Worm (Caenorhabditis elegans): ENCODE results near the gene Y50D4C.3.

Y50D4C.3 gene

DNA sequence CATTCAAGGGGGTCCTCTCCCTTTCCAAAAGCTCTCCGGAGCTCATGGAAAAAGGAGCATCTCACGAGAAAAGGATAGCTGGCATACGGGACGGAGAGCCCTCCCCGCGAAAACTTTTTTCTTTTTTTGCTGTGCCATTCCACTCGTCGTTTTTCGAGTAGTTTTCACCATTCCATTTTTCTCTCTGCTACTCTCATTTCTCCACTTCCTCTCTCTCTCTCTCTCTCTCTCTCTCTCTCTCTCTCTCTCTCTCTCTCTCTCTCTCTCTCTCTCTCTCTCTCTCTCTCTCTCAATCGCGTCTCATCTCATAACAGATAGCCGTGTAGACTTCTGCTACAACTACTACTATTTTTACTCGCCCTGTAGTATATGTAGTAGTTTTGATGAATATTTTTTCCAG, 34.7 kb upstream of the Y50D4C.3 start (continued):
- TF ChIP-seq hlh-11 (tag; optimal IDR thresholded peaks at IDR 0.05) (peak; percentile 30), tra-1 (GFP tag; IDR thresholded peaks at IDR 0.05) (peak; percentile 17; the same call in 1 of the 2 replicates), lsy-2 (tag; optimal IDR thresholded peaks at IDR 0.05) (peak in 1 of 2 experiments; percentile 53), pha-4 (GFP tag; IDR thresholded peaks at IDR 0.05) (peak; percentile 33; the same call in 1 of the 2 replicates), pha-4 (tag; optimal IDR thresholded peaks at IDR 0.05) (no peak), ZK337.2 (GFP tag; IDR thresholded peaks at IDR 0.05) (no peak), mxl-2 (GFP tag; conservative IDR thresholded peaks at IDR 0.05) (no peak), nhr-28 (tag; optimal IDR thresholded peaks at IDR 0.05) (peak; percentile 10), attf-4 (tag; optimal IDR thresholded peaks at IDR 0.05) (no peak)

DNA sequence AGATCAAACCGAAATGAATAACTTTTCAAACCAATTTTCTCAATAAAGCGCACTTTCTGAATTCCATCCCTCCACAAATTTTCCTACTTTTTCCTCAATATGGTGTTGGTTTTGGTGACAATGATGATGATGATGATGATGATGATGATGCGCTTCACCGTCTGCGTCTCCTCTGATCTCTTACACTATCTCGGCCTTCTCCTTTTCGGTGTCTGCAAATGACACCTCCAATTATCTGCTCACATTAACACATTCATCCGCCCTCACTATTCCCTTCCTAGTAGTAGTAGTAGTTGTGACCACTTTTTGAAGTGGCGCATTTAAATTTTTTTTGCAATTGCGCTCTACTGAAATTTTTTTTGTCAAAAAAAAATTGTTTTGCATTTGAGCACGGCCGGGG, 33.6 kb upstream of the Y50D4C.3 start:
- TF ChIP-seq Y105C5A.15 (GFP tag; IDR thresholded peaks at IDR 0.05) (no peak), aha-1 (tag) (peak; percentile 89), hif-1 (tag; optimal IDR thresholded peaks at IDR 0.05) (no peak)

ce11 chrV:977853-978252, 32.8 kb upstream of the Y50D4C.3 start:
- TF ChIP-seq F44E2.7 (GFP tag; IDR thresholded peaks at IDR 0.05): no peak
- no peak for TF ChIP-seq egl-43 (GFP tag; IDR thresholded peaks at IDR 0.05)
- TF ChIP-seq mxl-3 (GFP tag; optimal IDR thresholded peaks at IDR 0.05): no peak
- no peak for TF ChIP-seq snpc-4 (tag; optimal IDR thresholded peaks at IDR 0.05)
- TF ChIP-seq unc-62 (GFP tag; optimal IDR thresholded peaks at IDR 0.05 in 1 of 2): no peak
- no peak for TF ChIP-seq unc-62 (tag; optimal IDR thresholded peaks at IDR 0.05)
- no peak for TF ChIP-seq mep-1 (tag; optimal IDR thresholded peaks at IDR 0.05)
- TF ChIP-seq tag-97 (GFP tag; IDR thresholded peaks at IDR 0.05): no peak
- TF ChIP-seq egl-27 (tag; optimal IDR thresholded peaks at IDR 0.05): no peak
- TF ChIP-seq zag-1 (tag; optimal IDR thresholded peaks at IDR 0.05): no peak
- TF ChIP-seq lsy-2 (tag; optimal IDR thresholded peaks at IDR 0.05): no peak
- no peak for TF ChIP-seq snpc-1.2 (GFP tag; IDR thresholded peaks at IDR 0.05)
- no peak for TF ChIP-seq nhr-28 (tag; optimal IDR thresholded peaks at IDR 0.05)
- TF ChIP-seq attf-4 (tag; optimal IDR thresholded peaks at IDR 0.05): no peak
- no peak for TF ChIP-seq daf-8 (GFP tag; IDR thresholded peaks at IDR 0.05)
- no peak for TF ChIP-seq F26F4.8 (GFP tag; conservative IDR thresholded peaks at IDR 0.05)
- no peak for TF ChIP-seq lin-38 (GFP tag; IDR thresholded peaks at IDR 0.05)

DNA sequence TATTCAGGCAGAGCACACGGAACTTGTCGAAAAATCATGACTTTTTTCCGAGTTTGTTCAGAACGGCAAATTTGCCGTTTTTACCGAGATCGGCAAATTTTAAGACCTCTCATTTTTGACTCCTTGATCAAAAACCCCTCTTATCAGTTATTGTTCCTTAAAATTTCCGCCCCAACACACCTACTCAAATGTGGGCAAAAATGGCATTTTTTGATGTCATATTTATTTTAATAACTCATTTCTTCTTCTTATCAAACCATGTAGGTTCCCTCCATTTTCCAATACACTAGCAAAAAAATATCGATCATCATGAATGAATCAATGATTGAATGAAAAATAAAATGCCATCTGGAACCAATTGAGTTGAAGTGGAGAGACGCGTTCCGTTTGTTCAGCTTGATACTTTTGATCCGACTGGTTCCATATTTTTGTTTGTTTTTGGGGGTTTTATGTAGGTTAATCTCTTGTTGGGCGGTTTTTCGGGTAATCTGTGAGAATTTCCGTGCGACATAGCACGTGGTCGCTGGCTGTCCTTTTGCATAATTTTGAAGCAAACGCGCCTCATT, 31.5 kb upstream of the Y50D4C.3 start:
- TF ChIP-seq nhr-28 (tag; optimal IDR thresholded peaks at IDR 0.05) (peak; percentile 58), aha-1 (tag) (peak; percentile 74), nhr-25 (tag; optimal IDR thresholded peaks at IDR 0.05; ENCODE audit: borderline replicate concordance, insufficient read depth) (no peak), pqm-1 (tag; optimal IDR thresholded peaks at IDR 0.05) (peak; percentile 65), hif-1 (tag; optimal IDR thresholded peaks at IDR 0.05) (no peak), daf-16 (GFP tag; optimal IDR thresholded peaks at IDR 0.05) (no peak), daf-16 (tag; optimal IDR thresholded peaks at IDR 0.05) (peak; percentile 10)

DNA sequence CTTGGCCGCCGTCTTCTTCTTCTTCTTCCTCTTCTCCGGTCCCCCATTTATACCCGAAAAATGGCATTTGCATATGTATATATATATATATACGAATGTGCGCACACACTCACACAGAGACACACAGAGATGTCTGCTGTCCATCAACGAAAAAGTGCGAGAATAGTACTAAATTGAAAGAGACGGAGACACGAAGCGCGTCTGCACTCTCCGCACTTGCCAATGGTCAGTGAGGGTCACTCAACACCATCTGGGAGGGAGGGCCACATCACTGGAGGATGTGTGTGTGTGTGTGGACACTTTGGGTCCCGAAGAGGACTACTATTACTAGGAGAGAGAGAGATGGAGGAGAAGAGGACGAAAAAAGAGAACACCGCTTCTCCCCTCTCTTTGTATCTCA, 30.1 kb upstream of the Y50D4C.3 start:
- TF ChIP-seq dve-1 (tag; optimal IDR thresholded peaks at IDR 0.05; ENCODE audit: insufficient read depth) (peak; percentile 53), unc-62 (GFP tag; optimal IDR thresholded peaks at IDR 0.05 in 1 of 2) (peak in 1 of 2 experiments; percentile 99), unc-62 (tag; optimal IDR thresholded peaks at IDR 0.05) (no peak), hlh-11 (tag; optimal IDR thresholded peaks at IDR 0.05) (peak; percentile 75), lin-1 (GFP tag; IDR thresholded peaks at IDR 0.05) (no peak), mep-1 (tag; optimal IDR thresholded peaks at IDR 0.05) (peak; percentile 78), spr-1 (tag; optimal IDR thresholded peaks at IDR 0.05) (peak; percentile 1), F37D6.2 (tag; optimal IDR thresholded peaks at IDR 0.05) (peak; percentile 35), hmg-1.1 (GFP tag; IDR thresholded peaks at IDR 0.05) (peak; percentile 71), ctbp-1 (GFP tag; IDR thresholded peaks at IDR 0.05) (0 out of 2 replicates have a peak, but pooled peaks have one; percentile 35), daf-16 (GFP tag; optimal IDR thresholded peaks at IDR 0.05) (no peak), daf-16 (tag; optimal IDR thresholded peaks at IDR 0.05) (peak; percentile 38), lin-38 (GFP tag; IDR thresholded peaks at IDR 0.05) (0 out of 2 replicates have a peak, but pooled peaks have one; percentile 8), mdl-1 (tag; optimal IDR thresholded peaks at IDR 0.05) (peak in 1 of 2 experiments; percentile 55), nhr-111 (GFP tag; optimal IDR thresholded peaks at IDR 0.05) (no peak), rbr-2 (tag; optimal IDR thresholded peaks at IDR 0.05) (peak; percentile 47), arid-1 (GFP tag; conservative IDR thresholded peaks at IDR 0.05) (0 out of 2 replicates have a peak, but pooled peaks have one; percentile 28), hlh-30 (tag; optimal IDR thresholded peaks at IDR 0.05; ENCODE audit: insufficient read depth) (peak; percentile 44), hif-1 (tag; optimal IDR thresholded peaks at IDR 0.05) (peak in 1 of 2 experiments; percentile 40), dpl-1 (GFP tag; optimal IDR thresholded peaks at IDR 0.05) (peak; percentile 44), attf-4 (tag; optimal IDR thresholded peaks at IDR 0.05) (no peak), nhr-28 (tag; optimal IDR thresholded peaks at IDR 0.05) (peak; percentile 30)

All from whole organism, L4 larva.